Worm (Caenorhabditis elegans) whole organism, mixed stage, embryonic: ENCODE data around the gene hmit-1.3.

Experiments used
- ceh-43 ChIP-seq: fragments of 200-800 bp; sonication (Bioruptor generic); optimal IDR thresholded peaks from 2 replicates; lab custom pipeline; 2018; ENCODE audit warnings: mild to moderate bottlenecking, missing genetic modification characterization, moderate library complexity, missing compliant biosample characterization
- mls-2 ChIP-seq: sonication (generic microtip); optimal IDR thresholded peaks from 2 replicates; lab custom pipeline; 2016; ENCODE audit warnings: mild to moderate bottlenecking, missing genetic modification characterization, moderate library complexity, missing compliant biosample characterization
- nhr-237 ChIP-seq: fragments of 150-350 bp; optimal IDR thresholded peaks from 2 replicates; lab custom pipeline; 2014; ENCODE audit warnings: missing biosample characterization, missing genetic modification characterization
- nhr-76 ChIP-seq: sonication (generic microtip); optimal IDR thresholded peaks from 2 replicates; lab custom pipeline; 2017; ENCODE audit warnings: missing biosample characterization, missing genetic modification characterization
- unc-39 ChIP-seq: fragments of 150-350 bp; optimal IDR thresholded peaks from 2 replicates; lab custom pipeline; 2014; ENCODE audit warnings: missing biosample characterization, missing genetic modification characterization
- ztf-11 ChIP-seq: fragments of 150-350 bp; optimal IDR thresholded peaks from 2 replicates; lab custom pipeline; 2014; ENCODE audit warnings: missing biosample characterization, missing genetic modification characterization

DNA sequence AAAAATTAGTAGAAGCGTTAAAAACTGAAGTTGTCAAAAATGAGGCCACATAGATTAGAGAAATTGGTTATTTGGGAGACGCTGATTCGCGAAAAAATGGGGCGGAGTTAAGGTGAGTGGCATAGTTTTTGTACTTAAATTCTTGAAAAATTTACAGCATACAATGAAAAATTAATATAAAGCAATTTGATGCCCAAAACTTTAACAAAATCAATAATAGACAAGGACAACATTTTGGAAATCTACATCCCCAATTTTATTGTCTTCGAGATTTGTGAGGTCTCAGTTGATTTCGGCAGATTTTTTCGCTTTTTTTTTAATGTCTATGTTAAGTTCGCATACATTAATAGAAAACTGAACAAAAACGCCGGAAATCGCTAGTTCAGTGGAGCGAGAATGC lies 43.2 kb downstream of the hmit-1.3 start:
- TF ChIP-seq ceh-43 (GFP tag; lab: Kevin White, UChicago) (no peak), ztf-11 (tag; lab: Kevin White, UChicago) (no peak), nhr-237 (tag; lab: Kevin White, UChicago) (no peak), nhr-76 (tag; lab: Kevin White, UChicago) (no peak), unc-39 (tag; lab: Kevin White, UChicago) (no peak), mls-2 (tag; lab: Kevin White, UChicago) (peak; percentile 29)
